Fruit fly (Drosophila melanogaster): ENCODE data around the gene CG43085.
A peak's percentile ranks its signal among the peaks of the same experiment; 100 is the strongest.

- TF ChIP-seq psq (optimal IDR thresholded peaks at IDR 0.05) (no peak), CG8478 (optimal IDR thresholded peaks at IDR 0.05) (peak; percentile 25), usp (GFP tag; optimal IDR thresholded peaks at IDR 0.05) (no peak), pan (optimal IDR thresholded peaks at IDR 0.05) (no peak), EcR (GFP tag; optimal IDR thresholded peaks at IDR 0.05) (peak in 1 of 2 experiments; percentile 43)
These were observed 39.8 kb downstream of the CG43085 start for dm6 chr3L:17606629-17607287.

All from whole organism.